Fruit fly (Drosophila melanogaster): ENCODE measurements around the gene nonA-l.

Gene nonA-l

DNA sequence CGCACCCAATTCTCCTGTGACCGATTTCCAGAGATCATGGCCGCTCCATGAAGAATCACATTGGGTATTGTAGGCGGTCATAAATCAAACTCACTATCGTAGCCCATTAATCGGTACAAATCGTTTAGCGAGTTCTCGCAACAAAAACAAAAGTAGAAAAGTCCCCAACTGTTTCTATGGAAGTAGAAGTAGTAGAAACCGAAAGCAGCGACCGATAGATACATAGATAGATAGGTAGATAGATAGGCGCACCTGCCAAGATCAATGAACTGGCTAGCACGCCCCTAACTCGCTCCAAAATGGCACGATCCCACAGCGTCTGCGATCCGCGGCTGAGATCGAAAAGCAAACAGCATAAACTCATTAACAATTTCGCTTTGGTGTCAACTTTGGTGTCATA lies 39.3 kb upstream of the nonA-l start:
- TF ChIP-seq Dif (GFP tag; optimal IDR thresholded peaks at IDR 0.05; ENCODE audit: partially characterized antibody) = no peak
- no peak for TF ChIP-seq dl (GFP tag; optimal IDR thresholded peaks at IDR 0.05; ENCODE audit: insufficient read depth in 1 of 2, partially characterized antibody in 2 of 2)
- TF ChIP-seq Myc (optimal IDR thresholded peaks at IDR 0.05) = no peak
- no peak for TF ChIP-seq h (GFP tag; optimal IDR thresholded peaks at IDR 0.05)
- no peak for TF ChIP-seq Dfd (GFP tag; optimal IDR thresholded peaks at IDR 0.05)
- TF ChIP-seq rgr (GFP tag; optimal IDR thresholded peaks at IDR 0.05) = no peak
- no peak for TF ChIP-seq Hr78 (GFP tag; optimal IDR thresholded peaks at IDR 0.05)

DNA sequence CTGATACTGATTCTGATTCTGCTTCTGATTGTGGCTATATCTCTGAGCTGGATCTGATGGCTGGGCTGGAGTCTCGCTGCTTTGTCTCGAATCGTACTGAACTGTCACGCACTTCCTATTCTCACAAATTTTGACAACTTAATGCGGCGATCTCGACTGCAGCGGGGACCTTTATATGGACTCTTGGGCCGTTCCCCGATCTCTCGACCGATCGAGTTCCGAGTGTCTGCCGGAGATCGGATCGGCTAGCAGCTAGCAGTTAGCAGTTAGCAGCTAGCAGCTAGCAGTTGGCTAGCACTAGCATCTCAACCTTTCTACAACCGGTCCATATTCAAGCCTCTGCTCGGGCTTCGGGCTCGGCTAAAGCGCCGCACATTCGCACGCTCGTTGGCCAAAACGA lies 35.3 kb upstream of the nonA-l start, which contains the start of gene CG10345:
Gene CG10345, minus strand, starts transcription at position 147 of the 400 bp plus-strand sequence.
- TF ChIP-seq woc (GFP tag; optimal IDR thresholded peaks at IDR 0.05) (no peak), Dif (GFP tag; optimal IDR thresholded peaks at IDR 0.05; ENCODE audit: partially characterized antibody) (no peak), Jra (GFP tag; optimal IDR thresholded peaks at IDR 0.05) (no peak), OdsH (GFP tag; optimal IDR thresholded peaks at IDR 0.05) (no peak)

DNA sequence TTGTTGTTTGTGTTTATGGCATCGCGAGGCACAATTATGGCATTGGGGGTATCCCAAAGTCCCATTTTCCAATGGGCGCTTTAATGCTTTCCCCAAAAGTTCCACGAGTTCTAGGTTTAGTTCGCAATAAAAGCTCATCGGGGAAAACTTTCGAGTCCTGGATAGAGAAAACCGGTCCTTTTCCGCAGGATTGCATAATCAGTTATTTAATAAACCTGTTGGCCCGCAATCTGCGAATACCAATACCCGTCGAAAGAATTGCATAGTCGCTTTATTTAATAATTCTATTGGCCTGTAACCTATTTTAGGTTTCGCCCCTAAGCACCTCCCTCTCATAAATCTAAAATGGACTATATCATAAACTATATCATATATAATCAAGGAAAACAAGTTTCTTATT lies 34.1 kb upstream of the nonA-l start:
- TF ChIP-seq Sp1 (GFP tag; optimal IDR thresholded peaks at IDR 0.05) (no peak), Hnf4 (GFP tag; optimal IDR thresholded peaks at IDR 0.05) (no peak), Dif (GFP tag; optimal IDR thresholded peaks at IDR 0.05; ENCODE audit: partially characterized antibody) (no peak), HLH106 (tag; optimal IDR thresholded peaks at IDR 0.05) (no peak), fru (GFP tag; optimal IDR thresholded peaks at IDR 0.05) (no peak), lola (GFP tag; optimal IDR thresholded peaks at IDR 0.05) (no peak), ey (GFP tag; optimal IDR thresholded peaks at IDR 0.05) (no peak), N (GFP tag; optimal IDR thresholded peaks at IDR 0.05) (no peak), usp (GFP tag; optimal IDR thresholded peaks at IDR 0.05) (no peak), Rel (GFP tag; optimal IDR thresholded peaks at IDR 0.05) (no peak), Rel (tag; optimal IDR thresholded peaks at IDR 0.05) (no peak), Vsx2 (GFP tag; optimal IDR thresholded peaks at IDR 0.05; ENCODE audit: partially characterized antibody) (no peak), dl (GFP tag; optimal IDR thresholded peaks at IDR 0.05; ENCODE audit: insufficient read depth in 1 of 2, partially characterized antibody in 2 of 2) (no peak)

DNA sequence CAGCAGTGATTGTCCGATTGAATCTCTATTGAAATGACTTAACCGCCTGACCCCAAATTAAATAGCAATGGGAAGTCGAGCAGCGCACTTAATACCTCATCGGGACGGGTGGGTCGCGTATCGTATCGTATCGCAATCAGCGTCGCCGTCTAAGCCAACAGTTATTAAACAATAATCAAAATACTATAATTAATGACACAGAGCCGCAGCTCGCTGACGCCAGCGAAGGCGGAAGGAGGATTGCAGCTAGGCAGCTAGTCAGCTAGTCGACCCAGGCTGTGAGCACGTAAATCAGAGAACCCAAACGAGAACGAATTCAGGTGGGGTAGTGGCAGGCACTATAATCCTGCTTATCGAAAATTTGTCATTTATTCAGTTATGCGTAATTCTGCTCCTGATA lies 31.1 kb upstream of the nonA-l start, which contains the start of gene NPF:
Gene NPF, plus strand, starts transcription at position 301 of the 400 bp plus-strand sequence.
- no peak for TF ChIP-seq sage (GFP tag; optimal IDR thresholded peaks at IDR 0.05)
- no peak for TF ChIP-seq Sp1 (GFP tag; optimal IDR thresholded peaks at IDR 0.05)
- TF ChIP-seq h (GFP tag; optimal IDR thresholded peaks at IDR 0.05) = no peak
- TF ChIP-seq pan (optimal IDR thresholded peaks at IDR 0.05) = no peak
- TF ChIP-seq dsf (GFP tag; optimal IDR thresholded peaks at IDR 0.05; ENCODE audit: borderline replicate concordance) = no peak
- no peak for TF ChIP-seq dmrt93B (GFP tag; optimal IDR thresholded peaks at IDR 0.05)
- no peak for TF ChIP-seq usp (GFP tag; optimal IDR thresholded peaks at IDR 0.05)
- no peak for TF ChIP-seq OdsH (GFP tag; optimal IDR thresholded peaks at IDR 0.05)
- TF ChIP-seq Rel (GFP tag; optimal IDR thresholded peaks at IDR 0.05) = no peak
- no peak for TF ChIP-seq Rel (tag; optimal IDR thresholded peaks at IDR 0.05)
- no peak for TF ChIP-seq jim (GFP tag; optimal IDR thresholded peaks at IDR 0.05)
- no peak for TF ChIP-seq rgr (GFP tag; optimal IDR thresholded peaks at IDR 0.05)

DNA sequence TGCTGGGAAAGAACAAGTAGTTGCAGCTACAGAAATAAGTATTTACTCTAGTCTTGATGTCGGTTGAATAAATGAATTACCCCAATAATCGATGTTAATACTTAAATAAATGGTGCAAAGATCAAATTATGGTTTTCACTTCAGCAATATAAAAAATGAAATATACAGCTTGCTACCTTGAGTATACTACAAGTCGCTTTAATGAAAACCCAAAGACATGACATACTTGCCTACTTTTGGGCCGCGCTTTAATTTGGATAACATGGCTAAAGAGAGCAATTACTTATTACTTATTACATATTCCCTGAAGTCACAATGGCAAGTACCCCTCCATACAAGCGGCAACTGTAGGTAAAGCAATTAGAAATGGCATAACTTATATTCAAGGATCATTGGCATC lies 28.8 kb upstream of the nonA-l start:
- TF ChIP-seq fru (GFP tag; optimal IDR thresholded peaks at IDR 0.05) = peak; percentile 49
- peak; percentile 42 for TF ChIP-seq Myc (optimal IDR thresholded peaks at IDR 0.05)
- no peak for TF ChIP-seq CrebA (GFP tag; optimal IDR thresholded peaks at IDR 0.05; ENCODE audit: borderline replicate concordance)
- TF ChIP-seq N (GFP tag; optimal IDR thresholded peaks at IDR 0.05) = peak; percentile 59

DNA sequence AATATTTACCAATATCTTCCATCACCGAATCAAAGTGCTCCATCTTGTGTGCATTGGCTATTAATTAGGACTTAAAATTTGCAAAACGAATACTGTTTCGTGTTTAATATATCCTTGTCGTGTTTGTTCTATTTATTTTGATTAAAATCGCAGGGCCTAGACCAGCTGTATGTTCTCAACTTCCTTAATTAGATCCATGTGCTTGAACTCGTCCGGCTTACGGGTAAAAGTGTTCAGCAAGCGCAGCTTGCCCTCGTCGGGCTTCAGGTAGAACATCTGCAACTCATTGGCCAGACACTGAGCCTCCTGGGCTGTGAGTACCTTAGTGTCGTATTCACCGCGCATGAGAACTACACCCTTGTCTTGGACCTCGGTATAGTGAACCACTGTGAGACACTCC lies 26.7 kb upstream of the nonA-l start, which contains the start of gene CG12783:
Gene CG12783, minus strand, starts transcription at position 101 of the 400 bp plus-strand sequence.
- no peak for TF ChIP-seq Rel (GFP tag; optimal IDR thresholded peaks at IDR 0.05)
- TF ChIP-seq Rel (tag; optimal IDR thresholded peaks at IDR 0.05) = no peak
- no peak for TF ChIP-seq Sp1 (GFP tag; optimal IDR thresholded peaks at IDR 0.05)
- no peak for TF ChIP-seq ey (GFP tag; optimal IDR thresholded peaks at IDR 0.05)

DNA sequence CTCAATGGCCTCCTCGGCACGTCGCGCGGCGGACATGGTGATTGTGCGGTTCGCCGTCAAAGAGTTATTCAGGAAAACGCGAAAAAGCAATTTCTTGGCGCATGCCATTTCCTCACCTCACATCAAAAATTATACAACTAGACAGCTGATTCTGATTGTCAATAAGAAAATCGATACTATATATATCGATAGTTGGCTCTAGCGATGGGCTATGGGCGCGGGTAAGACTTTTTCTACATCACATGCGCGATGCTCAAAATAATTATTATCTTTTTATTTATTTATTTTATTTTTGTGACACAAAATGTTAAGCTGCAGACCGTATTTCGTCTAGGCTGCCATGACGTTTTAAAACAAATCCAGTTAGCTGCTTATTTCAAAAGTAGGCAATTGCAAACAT lies 25.8 kb upstream of the nonA-l start, which contains the start of gene CG10340:
Gene CG10340, minus strand, starts transcription at position 151 of the 400 bp plus-strand sequence.
- peak; percentile 34 for TF ChIP-seq Hr83 (GFP tag; optimal IDR thresholded peaks at IDR 0.05; ENCODE audit: poor library complexity, severe bottlenecking)
- no peak for TF ChIP-seq lola (GFP tag; optimal IDR thresholded peaks at IDR 0.05)
- TF ChIP-seq CrebA (GFP tag; optimal IDR thresholded peaks at IDR 0.05; ENCODE audit: borderline replicate concordance) = no peak
